Worm (Caenorhabditis elegans) whole organism, L4 larva: ENCODE data around the gene acs-19.
"Not testable (repeated sequence)": the region's sequence is repeated elsewhere in the genome, so short reads cannot be mapped to it uniquely, and the experiment has no call there.

Source experiments
- D1046.2 ChIP-seq: fragments of 200-800 bp; sonication (Bioruptor generic); IDR thresholded peaks from 2 replicates; pipeline ENCODE4 v1.3.6; 2022; ENCODE audit warnings: missing genetic modification characterization, missing compliant biosample characterization
- F26F4.8 ChIP-seq: fragments of 200-800 bp; sonication (Bioruptor generic); conservative IDR thresholded peaks from 2 replicates; pipeline ENCODE4 v1.3.6; 2022; ENCODE audit warnings: missing genetic modification characterization, missing compliant biosample characterization
- F37D6.2 ChIP-seq: sonication (generic microtip); optimal IDR thresholded peaks from 2 replicates; lab custom pipeline; 2016; ENCODE audit warnings: mild to moderate bottlenecking, missing genetic modification characterization, missing compliant biosample characterization
- R02D3.7 ChIP-seq: fragments of 150-350 bp; sonication (generic microtip); optimal IDR thresholded peaks from 3 replicates; lab custom pipeline; 2014; ENCODE audit warnings: missing biosample characterization, missing genetic modification characterization
- T26A8.4 ChIP-seq: fragments of 200-800 bp; sonication (Bioruptor generic); IDR thresholded peaks from 2 replicates; pipeline ENCODE4 v1.3.6; 2022; ENCODE audit warnings: missing genetic modification characterization, missing compliant biosample characterization
- Y5F2A.4 ChIP-seq: fragments of 200-800 bp; sonication (Bioruptor generic); optimal IDR thresholded peaks from 2 replicates; lab custom pipeline; 2018; ENCODE audit warnings: mild to moderate bottlenecking, missing genetic modification characterization, missing compliant biosample characterization
- arid-1 ChIP-seq: fragments of 200-800 bp; sonication (Bioruptor generic); conservative IDR thresholded peaks from 2 replicates; pipeline ENCODE4 v1.3.6; 2022; ENCODE audit warnings: missing genetic modification reagents, missing genetic modification characterization, missing compliant biosample characterization
- ctbp-1 ChIP-seq: fragments of 200-800 bp; sonication (Bioruptor generic); IDR thresholded peaks from 2 replicates; pipeline ENCODE4 v1.3.6; 2022; ENCODE audit warnings: missing genetic modification reagents, missing genetic modification characterization, missing compliant biosample characterization
- daf-12 ChIP-seq: fragments of 150-350 bp; optimal IDR thresholded peaks from 2 replicates; lab custom pipeline; 2014; ENCODE audit warnings: missing biosample characterization, missing genetic modification reagents, missing genetic modification characterization
- daf-16 ChIP-seq, 3 experiments: sonication (generic microtip); optimal IDR thresholded peaks; 2 replicates each; lab custom pipeline; 2016 to 2017; ENCODE audit warnings: missing genetic modification characterization in 3 of 3, missing genetic modification reagents in 3 of 3, mild to moderate bottlenecking in 2 of 3, missing compliant biosample characterization in 2 of 3, missing biosample characterization in 1 of 3, moderate library complexity in 1 of 3
- daf-8 ChIP-seq: fragments of 200-800 bp; sonication (Bioruptor generic); IDR thresholded peaks from 2 replicates; pipeline ENCODE4 v1.3.6; 2022; ENCODE audit warnings: missing genetic modification characterization, missing compliant biosample characterization
- dmd-6 ChIP-seq: fragments of 200-800 bp; sonication (Bioruptor generic); IDR thresholded peaks from 2 replicates; pipeline ENCODE4 v1.3.6; 2022; ENCODE audit warnings: missing genetic modification reagents, missing genetic modification characterization, missing compliant biosample characterization
- dmd-8 ChIP-seq: fragments of 200-800 bp; sonication (Bioruptor generic); IDR thresholded peaks from 2 replicates; pipeline ENCODE4 v1.3.6; 2022; ENCODE audit warnings: missing genetic modification characterization, missing compliant biosample characterization
- dve-1 ChIP-seq: sonication (generic microtip); optimal IDR thresholded peaks from 2 replicates; lab custom pipeline; 2017; ENCODE audit warnings: antibody characterized with exemption, mild to moderate bottlenecking, missing genetic modification characterization, missing compliant biosample characterization; ENCODE audit not compliant: insufficient read depth
- gei-8 ChIP-seq: fragments of 200-800 bp; sonication (Bioruptor generic); optimal IDR thresholded peaks from 2 replicates; lab custom pipeline; 2018; ENCODE audit warnings: mild to moderate bottlenecking, missing genetic modification characterization, missing compliant biosample characterization
- hlh-11 ChIP-seq: fragments of 200-800 bp; sonication (Bioruptor generic); optimal IDR thresholded peaks from 2 replicates; lab custom pipeline; 2018; ENCODE audit warnings: mild to moderate bottlenecking, missing genetic modification characterization, missing compliant biosample characterization
- hlh-30 ChIP-seq: sonication (generic microtip); optimal IDR thresholded peaks from 2 replicates; lab custom pipeline; 2017; ENCODE audit warnings: antibody characterized with exemption, mild to moderate bottlenecking, missing genetic modification characterization, missing compliant biosample characterization; ENCODE audit not compliant: insufficient read depth
- lim-7 ChIP-seq: fragments of 200-800 bp; sonication (Bioruptor generic); IDR thresholded peaks from 2 replicates; pipeline ENCODE4 v1.3.6; 2022; ENCODE audit warnings: missing genetic modification characterization, missing compliant biosample characterization
- lsy-2 ChIP-seq, 2 experiments: fragments of 150-350 bp in 1 of 2; sonication (generic microtip) in 1 of 2; optimal IDR thresholded peaks; 2 replicates each; lab custom pipeline; 2014 to 2017; ENCODE audit warnings: missing biosample characterization in 2 of 2, missing genetic modification characterization in 2 of 2
- madf-9 ChIP-seq: fragments of 200-800 bp; sonication (Bioruptor generic); conservative IDR thresholded peaks from 2 replicates; pipeline ENCODE4 v1.3.6; 2022; ENCODE audit warnings: missing genetic modification reagents, missing genetic modification characterization, missing compliant biosample characterization
- nhr-28 ChIP-seq: fragments of 150-350 bp; optimal IDR thresholded peaks from 2 replicates; lab custom pipeline; 2014; ENCODE audit warnings: missing biosample characterization, missing genetic modification characterization
- nhr-77 ChIP-seq: fragments of 150-350 bp; optimal IDR thresholded peaks from 2 replicates; lab custom pipeline; 2014; ENCODE audit warnings: missing biosample characterization, missing genetic modification characterization
- pha-4 ChIP-seq, 2 experiments: fragments of 150-350 bp in 1 of 2; fragments of 200-800 bp in 1 of 2; sonication (Bioruptor generic) in 1 of 2; IDR thresholded peaks in 1 of 2; optimal IDR thresholded peaks in 1 of 2; 2 replicates each; pipeline versions ENCODE4 v1.3.6 to Lab custom; 2014 to 2022; ENCODE audit warnings: missing genetic modification characterization in 2 of 2, missing genetic modification reagents in 2 of 2, missing biosample characterization in 1 of 2, missing compliant biosample characterization in 1 of 2
- php-3 ChIP-seq: fragments of 200-800 bp; sonication (Bioruptor generic); IDR thresholded peaks from 2 replicates; pipeline ENCODE4 v1.3.6; 2022; ENCODE audit warnings: missing genetic modification reagents, missing genetic modification characterization, missing compliant biosample characterization
- pqm-1 ChIP-seq: sonication (generic microtip); optimal IDR thresholded peaks from 2 replicates; lab custom pipeline; 2017; ENCODE audit warnings: missing biosample characterization, missing genetic modification characterization
- unc-130 ChIP-seq: sonication (generic microtip); optimal IDR thresholded peaks from 2 replicates; lab custom pipeline; 2016; ENCODE audit warnings: missing genetic modification reagents, missing genetic modification characterization, missing compliant biosample characterization
- zip-2 ChIP-seq: fragments of 150-350 bp; optimal IDR thresholded peaks from 2 replicates; lab custom pipeline; 2014; ENCODE audit warnings: missing biosample characterization, missing genetic modification characterization
- ztf-11 ChIP-seq: fragments of 150-350 bp; optimal IDR thresholded peaks from 2 replicates; lab custom pipeline; 2014; ENCODE audit warnings: missing biosample characterization, missing genetic modification characterization
- ztf-7 ChIP-seq: fragments of 150-350 bp; optimal IDR thresholded peaks from 2 replicates; lab custom pipeline; 2014; ENCODE audit warnings: missing biosample characterization, missing genetic modification characterization

acs-19 gene

ce11 chrIII:3832291-3832690, 32.0 kb upstream of the acs-19 start, which contains the start of gene cyp-25A1:
cyp-25A1 (plus strand) TSS chrIII:3832591.
- TF ChIP-seq F37D6.2 (tag; lab: Kevin White, UChicago) (no peak), daf-12 (tag; lab: Kevin White, UChicago) (no peak), R02D3.7 (tag; lab: Kevin White, UChicago) (no peak), dmd-6 (no peak), zip-2 (no peak), nhr-28 (tag; lab: Kevin White, UChicago) (peak; percentile 12), hlh-30 (tag; lab: Kevin White, UChicago) (no peak), daf-16 (GFP tag; optimal IDR thresholded peaks at IDR 0.05; lab: Kevin White, UChicago) (no peak), daf-16 (tag; optimal IDR thresholded peaks at IDR 0.05; lab: Kevin White, UChicago) (peak; percentile 43), unc-130 (no peak)
- TF ChIP-seq, all 104 proteins: peak for 2

ce11 chrIII:3834800-3835271, 29.5 kb upstream of the acs-19 start, which contains the start of gene cyp-25A2:
cyp-25A2 (plus strand) TSS chrIII:3835221.
- TF ChIP-seq nhr-28 (tag; lab: Kevin White, UChicago) (peak; percentile 74), pqm-1 (tag; lab: Kevin White, UChicago) (peak; percentile 86), unc-130 (no peak), nhr-77 (peak; percentile 68), dve-1 (tag; lab: Kevin White, UChicago) (peak; percentile 76), madf-9 (GFP tag; lab: Robert Waterston, UW) (no peak), daf-16 (GFP tag; optimal IDR thresholded peaks at IDR 0.05; lab: Kevin White, UChicago) (no peak), daf-16 (tag; optimal IDR thresholded peaks at IDR 0.05; lab: Kevin White, UChicago) (peak; percentile 91), hlh-11 (tag; lab: Kevin White, UChicago) (peak; percentile 69), daf-8 (GFP tag; lab: Robert Waterston, UW) (no peak), php-3 (GFP tag; lab: Robert Waterston, UW) (peak; percentile 80), T26A8.4 (GFP tag; lab: Robert Waterston, UW) (no peak), hlh-30 (tag; lab: Kevin White, UChicago) (peak; percentile 8), dmd-6 (peak; percentile 73), F37D6.2 (tag; lab: Kevin White, UChicago) (no peak), lsy-2 (tag; optimal IDR thresholded peaks at IDR 0.05; lab: Kevin White, UChicago) (peak in 1 of 2 experiments; percentile 13)

ce11 chrIII:3839635-3840034, 24.7 kb upstream of the acs-19 start, which contains the start of gene cyp-25A3:
cyp-25A3 (minus strand) TSS chrIII:3839735.
- TF ChIP-seq nhr-28 (tag; lab: Kevin White, UChicago), result peak; percentile 79
- no peak for TF ChIP-seq ztf-11

- not testable (repeated sequence) for TF ChIP-seq gei-8 (GFP tag; lab: Kevin White, UChicago); Y5F2A.4 (GFP tag; lab: Kevin White, UChicago); ztf-7 (tag; lab: Kevin White, UChicago)
Observed at ce11 chrIII:3840279-3840678, 24.0 kb upstream of the acs-19 start, which contains the start of gene C36A4.11. C36A4.11 (plus strand) TSS chrIII:3840579.

ce11 chrIII:3843514-3843913, 20.8 kb upstream of the acs-19 start, which contains the start of gene C36A4.4:
C36A4.4 (minus strand) TSS chrIII:3843614.
- TF ChIP-seq lsy-2 (tag; optimal IDR thresholded peaks at IDR 0.05; lab: Kevin White, UChicago); hlh-11 (tag; lab: Kevin White, UChicago); R02D3.7 (tag; lab: Kevin White, UChicago): not testable (repeated sequence)

ce11 chrIII:3844746-3845145, 19.5 kb upstream of the acs-19 start, which contains the start of gene maph-1.3:
maph-1.3 (plus strand) TSS chrIII:3844893.
- peak; percentile 57; the same call in 1 of the 2 replicates for TF ChIP-seq dmd-8 (GFP tag; lab: Robert Waterston, UW)
- TF ChIP-seq F26F4.8 (GFP tag; lab: Robert Waterston, UW), result 0 out of 2 replicates have a peak, but pooled peaks have one; percentile 26
- TF ChIP-seq lim-7, result peak; percentile 54
- TF ChIP-seq ctbp-1, result 0 out of 2 replicates have a peak, but pooled peaks have one; percentile 20
- TF ChIP-seq pha-4 (GFP tag; IDR thresholded peaks at IDR 0.05; lab: Robert Waterston, UW), result 0 out of 2 replicates have a peak, but pooled peaks have one; percentile 23
- not testable (repeated sequence) for TF ChIP-seq pha-4 (tag; optimal IDR thresholded peaks at IDR 0.05; lab: Kevin White, UChicago)
- peak; percentile 29; the same call in 1 of the 2 replicates for TF ChIP-seq arid-1 (GFP tag; lab: Robert Waterston, UW)
- TF ChIP-seq D1046.2 (GFP tag; lab: Robert Waterston, UW), result 0 out of 2 replicates have a peak, but pooled peaks have one; percentile 56
